Fruit fly (Drosophila melanogaster) whole organism, embryonic: ENCODE measurements around the gene CG15330.

Source experiments
- Blimp-1 ChIP-seq: fragments of 200-800 bp; sonication (Bioruptor generic); optimal IDR thresholded peaks from 3 replicates; lab custom pipeline; 2018; ENCODE audit warnings: missing biosample characterization, missing genetic modification characterization, mild to moderate bottlenecking, moderate library complexity, missing genetic modification reagents
- CG11085 ChIP-seq: fragments of 200-800 bp; sonication (Bioruptor generic); IDR thresholded peaks from 2 replicates; pipeline ENCODE4 v1.3.6; 2022; ENCODE audit warnings: missing biosample characterization, missing genetic modification characterization
- CG11456 ChIP-seq: fragments of 200-800 bp; sonication (Bioruptor generic); IDR thresholded peaks from 3 replicates; pipeline ENCODE4 v1.3.6; 2022; ENCODE audit warnings: missing biosample characterization, missing genetic modification characterization
- CG12391 ChIP-seq: fragments of 200-800 bp; sonication (Bioruptor generic); optimal IDR thresholded peaks from 3 replicates; lab custom pipeline; 2018; ENCODE audit warnings: missing biosample characterization, mild to moderate bottlenecking, missing genetic modification characterization, moderate library complexity
- CG13296 ChIP-seq: fragments of 200-800 bp; sonication (Bioruptor generic); optimal IDR thresholded peaks from 3 replicates; lab custom pipeline; 2018; ENCODE audit warnings: missing biosample characterization, mild to moderate bottlenecking, missing genetic modification characterization
- CG13894 ChIP-seq: fragments of 200-800 bp; sonication (Bioruptor generic); optimal IDR thresholded peaks from 3 replicates; lab custom pipeline; 2018; ENCODE audit warnings: missing biosample characterization, mild to moderate bottlenecking, missing genetic modification characterization, moderate library complexity
- CG14667 ChIP-seq: fragments of 200-800 bp; sonication (Bioruptor generic); IDR thresholded peaks from 2 replicates; pipeline ENCODE4 v1.3.6; 2022; ENCODE audit warnings: missing biosample characterization, missing genetic modification characterization
- CG14710 ChIP-seq: fragments of 200-800 bp; sonication (Bioruptor generic); optimal IDR thresholded peaks from 3 replicates; lab custom pipeline; 2019; ENCODE audit warnings: missing biosample characterization, mild to moderate bottlenecking, missing genetic modification characterization, moderate library complexity
- CG16815 ChIP-seq: fragments of 200-800 bp; sonication (Bioruptor generic); optimal IDR thresholded peaks from 3 replicates; lab custom pipeline; 2017; ENCODE audit warnings: missing biosample characterization, mild to moderate bottlenecking, missing genetic modification characterization
- CG31388 ChIP-seq: fragments of 200-800 bp; sonication (Bioruptor generic); optimal IDR thresholded peaks from 2 replicates; lab custom pipeline; 2016; ENCODE audit warnings: missing biosample characterization, missing genetic modification characterization
- CG31441 ChIP-seq: fragments of 200-800 bp; sonication (Bioruptor generic); IDR thresholded peaks from 2 replicates; pipeline ENCODE4 v1.3.6; 2022; ENCODE audit warnings: missing biosample characterization, missing genetic modification characterization
- CG3163 ChIP-seq: fragments of 200-800 bp; sonication (Bioruptor generic); optimal IDR thresholded peaks from 3 replicates; lab custom pipeline; 2016; ENCODE audit warnings: missing biosample characterization, missing genetic modification characterization
- CG32772 ChIP-seq: fragments of 200-800 bp; sonication (Bioruptor generic); IDR thresholded peaks from 2 replicates; pipeline ENCODE4 v1.3.6; 2022; ENCODE audit warnings: missing biosample characterization, missing genetic modification characterization
- CG5245 ChIP-seq: fragments of 200-800 bp; sonication (Bioruptor generic); optimal IDR thresholded peaks from 3 replicates; lab custom pipeline; 2016; ENCODE audit warnings: missing biosample characterization, missing genetic modification characterization
- CG7271 ChIP-seq: fragments of 200-800 bp; sonication (Bioruptor generic); optimal IDR thresholded peaks from 2 replicates; lab custom pipeline; 2018; ENCODE audit warnings: missing biosample characterization, mild to moderate bottlenecking, missing genetic modification characterization, moderate library complexity
- CG7556 ChIP-seq: fragments of 200-800 bp; sonication (Bioruptor generic); optimal IDR thresholded peaks from 2 replicates; lab custom pipeline; 2017; ENCODE audit warnings: missing biosample characterization, mild to moderate bottlenecking, missing genetic modification characterization
- CG8388 ChIP-seq: fragments of 200-800 bp; sonication (Bioruptor generic); optimal IDR thresholded peaks from 2 replicates; lab custom pipeline; 2019; ENCODE audit warnings: missing biosample characterization, mild to moderate bottlenecking, missing genetic modification characterization, moderate library complexity
- CG8765 ChIP-seq: fragments of 200-800 bp; sonication (Bioruptor generic); IDR thresholded peaks from 2 replicates; pipeline ENCODE4 v1.3.6; 2022; ENCODE audit warnings: missing biosample characterization, missing genetic modification characterization
- CG9215 ChIP-seq: fragments of 200-800 bp; sonication (Bioruptor generic); IDR thresholded peaks from 2 replicates; pipeline ENCODE4 v1.3.6; 2022; ENCODE audit warnings: missing biosample characterization, missing genetic modification characterization
- Dek ChIP-seq: fragments of 200-800 bp; sonication (Bioruptor generic); optimal IDR thresholded peaks from 3 replicates; lab custom pipeline; 2019; ENCODE audit warnings: missing biosample characterization, mild to moderate bottlenecking, missing genetic modification characterization, moderate library complexity
- Drgx ChIP-seq: fragments of 200-800 bp; sonication (Bioruptor generic); IDR thresholded peaks from 2 replicates; pipeline ENCODE4 v1.3.6; 2022; ENCODE audit warnings: missing biosample characterization, missing genetic modification characterization
- Ets65A ChIP-seq: fragments of 200-800 bp; sonication (Bioruptor generic); peaks from one replicate; lab custom pipeline; 2016; ENCODE audit warnings: missing biosample characterization, missing genetic modification characterization
- GATAe ChIP-seq: fragments of 200-800 bp; sonication (Bioruptor generic); conservative IDR thresholded peaks from 2 replicates; pipeline ENCODE4 v1.3.6; 2022; ENCODE audit warnings: missing biosample characterization, missing genetic modification characterization
- Gsc ChIP-seq: fragments of 200-800 bp; sonication (Bioruptor generic); IDR thresholded peaks from 2 replicates; pipeline ENCODE4 v1.3.6; 2022; ENCODE audit warnings: missing biosample characterization, missing genetic modification characterization
- H2.0 ChIP-seq: fragments of 200-800 bp; sonication (Bioruptor generic); IDR thresholded peaks from 2 replicates; pipeline ENCODE4 v1.3.6; 2022; ENCODE audit warnings: missing biosample characterization, missing genetic modification characterization
- Hey ChIP-seq: fragments of 200-800 bp; sonication (Bioruptor generic); optimal IDR thresholded peaks from 3 replicates; lab custom pipeline; 2018; ENCODE audit warnings: missing biosample characterization, mild to moderate bottlenecking, missing genetic modification characterization
- Side ChIP-seq: fragments of 200-800 bp; sonication (Bioruptor generic); optimal IDR thresholded peaks from 2 replicates; lab custom pipeline; 2016; ENCODE audit warnings: missing biosample characterization, missing genetic modification characterization
- Sox100B ChIP-seq: fragments of 200-800 bp; sonication (Bioruptor generic); optimal IDR thresholded peaks from 3 replicates; lab custom pipeline; 2018; ENCODE audit warnings: missing biosample characterization, mild to moderate bottlenecking, missing genetic modification characterization
- Sry-β ChIP-seq: fragments of 200-800 bp; sonication (Bioruptor generic); optimal IDR thresholded peaks from 2 replicates; lab custom pipeline; 2018; ENCODE audit warnings: missing biosample characterization, mild to moderate bottlenecking, missing genetic modification characterization, moderate library complexity
- Sry-δ ChIP-seq: fragments of 200-800 bp; sonication (Bioruptor generic); optimal IDR thresholded peaks from 2 replicates; lab custom pipeline; 2016; ENCODE audit warnings: missing biosample characterization, missing genetic modification characterization
- Xrp1 ChIP-seq: fragments of 200-800 bp; sonication (Bioruptor generic); IDR thresholded peaks from 2 replicates; pipeline ENCODE4 v1.3.6; 2022; ENCODE audit warnings: missing biosample characterization, missing genetic modification characterization
- ara ChIP-seq: fragments of 200-800 bp; sonication (Bioruptor generic); IDR thresholded peaks from 2 replicates; pipeline ENCODE4 v1.3.6; 2022; ENCODE audit warnings: missing biosample characterization, missing genetic modification characterization
- bowl ChIP-seq: fragments of 200-800 bp; sonication (Bioruptor generic); IDR thresholded peaks from 2 replicates; pipeline ENCODE4 v1.3.6; 2022; ENCODE audit warnings: missing biosample characterization, missing genetic modification characterization
- bsh ChIP-seq, 2 experiments: fragments of 200-800 bp; sonication (Bioruptor generic); optimal IDR thresholded peaks; 2 replicates each; lab custom pipeline; 2017 to 2018; ENCODE audit warnings: mild to moderate bottlenecking in 2 of 2, missing biosample characterization in 2 of 2, missing genetic modification characterization in 2 of 2, moderate library complexity in 1 of 2
- cg ChIP-seq: fragments of 200-800 bp; sonication (Bioruptor generic); optimal IDR thresholded peaks from 3 replicates; lab custom pipeline; 2019; ENCODE audit warnings: missing biosample characterization, mild to moderate bottlenecking, missing genetic modification characterization, moderate library complexity
- dpn ChIP-seq, 2 experiments: fragments of 200-800 bp; sonication (Bioruptor generic); optimal IDR thresholded peaks; 3 replicates each; lab custom pipeline; 2016; ENCODE audit warnings: missing biosample characterization in 2 of 2, missing genetic modification characterization in 2 of 2
- ham ChIP-seq: fragments of 200-800 bp; sonication (Bioruptor generic); IDR thresholded peaks from 2 replicates; pipeline ENCODE4 v1.3.6; 2022; ENCODE audit warnings: missing biosample characterization, missing genetic modification characterization
- jumu ChIP-seq: fragments of 200-800 bp; sonication (Bioruptor generic); optimal IDR thresholded peaks from 3 replicates; lab custom pipeline; 2016; ENCODE audit warnings: missing biosample characterization, missing genetic modification characterization
- kah ChIP-seq: fragments of 200-800 bp; sonication (Bioruptor generic); optimal IDR thresholded peaks from 2 replicates; lab custom pipeline; 2018; ENCODE audit warnings: missing biosample characterization, mild to moderate bottlenecking, missing genetic modification characterization
- kni ChIP-seq: fragments of 200-800 bp; sonication (Bioruptor generic); optimal IDR thresholded peaks from 3 replicates; lab custom pipeline; 2017; ENCODE audit warnings: mild to moderate bottlenecking, missing biosample characterization, missing genetic modification reagents, missing genetic modification characterization
- nmo ChIP-seq: fragments of 200-800 bp; sonication (Bioruptor generic); optimal IDR thresholded peaks from 2 replicates; lab custom pipeline; 2018; ENCODE audit warnings: missing biosample characterization, mild to moderate bottlenecking, missing genetic modification characterization, moderate library complexity
- pfk ChIP-seq: fragments of 200-800 bp; sonication (Bioruptor generic); optimal IDR thresholded peaks from 2 replicates; lab custom pipeline; 2018; ENCODE audit warnings: missing biosample characterization, mild to moderate bottlenecking, missing genetic modification characterization, moderate library complexity
- sd ChIP-seq: fragments of 200-800 bp; sonication (Bioruptor generic); optimal IDR thresholded peaks from 3 replicates; lab custom pipeline; 2018; ENCODE audit warnings: missing biosample characterization, mild to moderate bottlenecking, missing genetic modification characterization, moderate library complexity
- slou ChIP-seq: fragments of 200-800 bp; sonication (Bioruptor generic); optimal IDR thresholded peaks from 3 replicates; lab custom pipeline; 2016; ENCODE audit warnings: missing biosample characterization, missing genetic modification characterization
- tap ChIP-seq: fragments of 200-800 bp; optimal IDR thresholded peaks from 3 replicates; lab custom pipeline; 2019; ENCODE audit warnings: missing biosample characterization, mild to moderate bottlenecking, missing genetic modification characterization, moderate library complexity
- tup ChIP-seq: fragments of 200-800 bp; sonication (Bioruptor generic); optimal IDR thresholded peaks from 2 replicates; lab custom pipeline; 2016; ENCODE audit warnings: missing biosample characterization, mild to moderate bottlenecking, missing genetic modification characterization, moderate library complexity
- unc-4 ChIP-seq: fragments of 200-800 bp; sonication (Bioruptor generic); IDR thresholded peaks from 2 replicates; pipeline ENCODE4 v1.3.6; 2022; ENCODE audit warnings: missing biosample characterization, missing genetic modification characterization; ENCODE audit not compliant: partially characterized antibody
- vnd ChIP-seq: fragments of 200-800 bp; sonication (Bioruptor generic); IDR thresholded peaks from 3 replicates; pipeline ENCODE4 v1.3.6; 2022; ENCODE audit warnings: missing biosample characterization, missing genetic modification characterization; ENCODE audit not compliant: partially characterized antibody
- wdn ChIP-seq: fragments of 200-800 bp; sonication (Bioruptor generic); IDR thresholded peaks from 2 replicates; pipeline ENCODE4 v1.3.6; 2022; ENCODE audit warnings: missing biosample characterization, missing genetic modification characterization
- yki ChIP-seq: fragments of >200 bp; optimal IDR thresholded peaks from 3 replicates; lab custom pipeline; 2018
- zen2 ChIP-seq: fragments of 200-800 bp; sonication (Bioruptor generic); IDR thresholded peaks from 3 replicates; pipeline ENCODE4 v1.3.6; 2022; ENCODE audit warnings: missing biosample characterization, missing genetic modification characterization; ENCODE audit not compliant: partially characterized antibody

Gene CG15330

DNA sequence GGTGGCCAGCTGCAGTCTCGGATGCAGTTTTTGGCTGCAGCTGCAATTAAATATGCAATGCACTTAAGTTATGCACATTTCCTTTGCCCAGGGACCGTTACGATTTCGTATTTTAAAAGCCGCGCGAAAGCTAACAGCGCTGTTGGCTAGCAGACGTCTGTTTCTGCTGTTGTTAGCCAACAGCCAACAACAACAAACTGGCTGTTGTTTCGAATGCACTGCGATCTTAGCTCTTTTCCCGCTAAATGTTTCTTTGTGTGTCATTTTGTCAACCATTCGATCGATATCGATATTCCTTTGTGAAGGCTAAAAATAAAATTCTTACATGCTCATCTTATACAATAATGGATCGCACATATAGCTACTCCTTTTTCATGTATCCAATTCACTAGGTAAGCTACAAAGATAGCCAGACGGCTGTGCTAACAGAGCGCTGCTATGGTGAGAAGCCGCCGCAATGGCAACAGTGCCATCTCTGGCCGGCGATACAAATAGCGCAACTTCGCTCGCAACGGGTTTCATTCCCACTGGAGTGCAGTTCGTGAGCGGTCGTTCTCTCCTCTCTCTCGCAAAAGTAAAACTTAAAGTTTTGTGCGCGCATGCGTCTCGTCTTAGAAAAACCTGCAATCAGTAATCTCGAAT, 13.4 kb downstream of the CG15330 start (continued):
- TF ChIP-seq CG7556 (GFP tag; lab: Kevin White, UChicago) (no peak), Sry-β (peak; percentile 96), ara (GFP tag; lab: Robert Waterston, UW) (no peak), kni (peak; percentile 54), Dek (tag; lab: Kevin White, UChicago) (no peak), unc-4 (no peak), Blimp-1 (no peak), sd (tag; lab: Kevin White, UChicago) (no peak), Sox100B (GFP tag; lab: Kevin White, UChicago) (no peak), CG32772 (GFP tag; lab: Robert Waterston, UW) (no peak), Side (no peak), CG11456 (GFP tag; lab: Robert Waterston, UW) (no peak), jumu (GFP tag; lab: Kevin White, UChicago) (no peak), CG11085 (GFP tag; lab: Robert Waterston, UW) (no peak), CG14710 (tag; lab: Kevin White, UChicago) (peak; percentile 19), CG8388 (GFP tag; lab: Kevin White, UChicago) (no peak), CG9215 (GFP tag; lab: Robert Waterston, UW) (no peak), vnd (no peak), pfk (GFP tag; lab: Kevin White, UChicago) (no peak), CG16815 (GFP tag; lab: Kevin White, UChicago) (no peak), CG13296 (GFP tag; lab: Kevin White, UChicago) (no peak), H2.0 (GFP tag; lab: Robert Waterston, UW) (no peak), zen2 (GFP tag; lab: Robert Waterston, UW) (no peak), kah (GFP tag; lab: Kevin White, UChicago) (no peak), dpn (GFP tag; optimal IDR thresholded peaks at IDR 0.05; lab: Kevin White, UChicago) (no peak), GATAe (GFP tag; lab: Robert Waterston, UW) (no peak), yki (no peak), CG7271 (no peak), CG31441 (GFP tag; lab: Robert Waterston, UW) (no peak), CG13894 (no peak), Hey (tag; lab: Kevin White, UChicago) (no peak), slou (GFP tag; lab: Kevin White, UChicago) (no peak), tup (GFP tag; lab: Kevin White, UChicago) (no peak), CG12391 (tag; lab: Kevin White, UChicago) (peak; percentile 14), CG31388 (no peak), Sry-δ (GFP tag; lab: Kevin White, UChicago) (peak; percentile 14), bsh (GFP tag; optimal IDR thresholded peaks at IDR 0.05; lab: Kevin White, UChicago) (no peak), nmo (GFP tag; lab: Kevin White, UChicago) (peak; percentile 44), Gsc (no peak), CG14667 (no peak), CG3163 (GFP tag; lab: Kevin White, UChicago) (no peak), cg (GFP tag; lab: Kevin White, UChicago) (no peak), Drgx (GFP tag; lab: Robert Waterston, UW) (no peak), ham (GFP tag; lab: Robert Waterston, UW) (no peak), tap (tag; lab: Kevin White, UChicago) (no peak), bowl (no peak), Ets65A (no peak), Xrp1 (GFP tag; lab: Robert Waterston, UW) (no peak), wdn (no peak), CG8765 (no peak), CG5245 (no peak)
